Worm (Caenorhabditis elegans): ENCODE results near the gene F16B4.2.
A peak's percentile ranks its signal among the peaks of the same experiment; 100 is the strongest.

The F16B4.2 gene

ce11 chrV:1607790-1608189, 7.0 kb downstream of the F16B4.2 start, which contains the start of gene nhr-178 (continued):
- TF ChIP-seq sea-2 (GFP tag; optimal IDR thresholded peaks at IDR 0.05) = no peak
- TF ChIP-seq ceh-28 (tag; optimal IDR thresholded peaks at IDR 0.05) = peak; percentile 49
- TF ChIP-seq elt-3 (tag; optimal IDR thresholded peaks at IDR 0.05) = no peak
- TF ChIP-seq fkh-10 (GFP tag; optimal IDR thresholded peaks at IDR 0.05) = no peak
- peak; percentile 79 for TF ChIP-seq pqm-1 (tag; optimal IDR thresholded peaks at IDR 0.05)
- TF ChIP-seq ztf-4 (tag; optimal IDR thresholded peaks at IDR 0.05) = no peak

ce11 chrV:1610097-1610496, 9.3 kb downstream of the F16B4.2 start, which contains the start of gene nhr-177:
TSS of gene nhr-177 (plus strand) at chrV:1610263.
- TF ChIP-seq ceh-9 (tag; optimal IDR thresholded peaks at IDR 0.05) (no peak), lsy-12 (tag; optimal IDR thresholded peaks at IDR 0.05) (no peak), eor-1 (tag; optimal IDR thresholded peaks at IDR 0.05) (no peak), ceh-16 (tag; optimal IDR thresholded peaks at IDR 0.05) (no peak), skn-1 (tag; optimal IDR thresholded peaks at IDR 0.05) (peak; percentile 61), egl-27 (tag; optimal IDR thresholded peaks at IDR 0.05) (no peak), nhr-28 (tag; optimal IDR thresholded peaks at IDR 0.05) (no peak), elt-2 (tag; optimal IDR thresholded peaks at IDR 0.05) (peak; percentile 70), ama-1 (optimal IDR thresholded peaks at IDR 0.05) (no peak), hmg-11 (tag; optimal IDR thresholded peaks at IDR 0.05) (no peak), ceh-28 (tag; optimal IDR thresholded peaks at IDR 0.05) (no peak), snpc-4 (tag; optimal IDR thresholded peaks at IDR 0.05) (no peak), elt-1 (tag; optimal IDR thresholded peaks at IDR 0.05) (peak; percentile 34), ZK546.5 (tag; optimal IDR thresholded peaks at IDR 0.05) (no peak), nhr-23 (tag; optimal IDR thresholded peaks at IDR 0.05) (no peak), nhr-12 (tag; optimal IDR thresholded peaks at IDR 0.05) (no peak), pqm-1 (tag; optimal IDR thresholded peaks at IDR 0.05) (peak; percentile 18)

- TF ChIP-seq unc-39 (tag; optimal IDR thresholded peaks at IDR 0.05) (no peak), ZK546.5 (tag; optimal IDR thresholded peaks at IDR 0.05) (no peak), unc-62 (GFP tag; optimal IDR thresholded peaks at IDR 0.05) (no peak), ztf-4 (tag; optimal IDR thresholded peaks at IDR 0.05) (no peak), nhr-67 (tag; optimal IDR thresholded peaks at IDR 0.05) (no peak)
Observed at ce11 chrV:1611570-1611969, 10.7 kb downstream of the F16B4.2 start.

ce11 chrV:1614726-1615125, 13.9 kb downstream of the F16B4.2 start, which contains the start of gene srbc-41:
TSS of gene srbc-41 (minus strand) at chrV:1614826.
- no peak for TF ChIP-seq zag-1 (tag; optimal IDR thresholded peaks at IDR 0.05)
- no peak for TF ChIP-seq elt-1 (tag; optimal IDR thresholded peaks at IDR 0.05)
- no peak for TF ChIP-seq unc-62 (GFP tag; optimal IDR thresholded peaks at IDR 0.05)
- no peak for TF ChIP-seq mml-1 (tag; optimal IDR thresholded peaks at IDR 0.05)
- no peak for TF ChIP-seq R02D3.7 (tag; optimal IDR thresholded peaks at IDR 0.05)
- no peak for TF ChIP-seq elt-2 (tag; optimal IDR thresholded peaks at IDR 0.05)
- no peak for TF ChIP-seq tbx-2 (tag; optimal IDR thresholded peaks at IDR 0.05)

- TF ChIP-seq nhr-28 (tag; optimal IDR thresholded peaks at IDR 0.05) (no peak), fkh-2 (tag; optimal IDR thresholded peaks at IDR 0.05) (no peak), lsy-12 (tag; optimal IDR thresholded peaks at IDR 0.05) (no peak), pqm-1 (tag; optimal IDR thresholded peaks at IDR 0.05) (no peak), mdl-1 (tag; optimal IDR thresholded peaks at IDR 0.05) (no peak), ZK546.5 (tag; optimal IDR thresholded peaks at IDR 0.05) (peak; percentile 67), elt-2 (tag; optimal IDR thresholded peaks at IDR 0.05) (no peak), nhr-237 (tag; optimal IDR thresholded peaks at IDR 0.05) (no peak)
Observed at ce11 chrV:1618760-1619159, 17.9 kb downstream of the F16B4.2 start, which contains the start of gene nhr-179. TSS of gene nhr-179 (minus strand) at chrV:1618860.

- TF ChIP-seq unc-39 (tag; optimal IDR thresholded peaks at IDR 0.05) (no peak), fos-1 (tag; optimal IDR thresholded peaks at IDR 0.05) (no peak), nhr-76 (tag; optimal IDR thresholded peaks at IDR 0.05) (no peak), tbx-2 (tag; optimal IDR thresholded peaks at IDR 0.05) (no peak)
Observed at ce11 chrV:1620537-1620936, 19.7 kb downstream of the F16B4.2 start.

Measured in whole organism, L3 larva.